Worm (Caenorhabditis elegans): ENCODE data around the gene C25F6.1.
A peak's percentile ranks its signal among the peaks of the same experiment; 100 is the strongest.

Gene C25F6.1

DNA sequence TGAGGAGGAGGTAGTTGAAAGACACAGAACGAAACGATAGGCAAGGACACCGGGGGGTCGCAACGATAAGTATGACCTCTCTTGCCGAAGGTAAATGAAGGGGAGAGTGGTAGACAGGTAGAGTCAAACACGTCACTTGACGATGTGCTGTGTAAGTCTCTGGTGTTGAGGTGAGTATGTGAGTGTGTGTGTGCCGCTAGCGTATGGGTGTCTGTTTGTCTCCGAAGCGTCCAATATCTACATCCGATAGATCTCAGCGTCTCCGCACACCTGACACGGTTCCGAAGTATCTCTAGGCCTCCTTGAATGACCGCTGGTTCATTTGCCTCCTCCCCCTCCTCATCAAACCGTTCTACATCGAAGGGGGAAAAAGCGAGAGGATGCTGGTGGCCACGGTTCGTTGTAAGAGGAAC, 11.1 kb upstream of the C25F6.1 start (continued):
- TF ChIP-seq ztf-28 (GFP tag; IDR thresholded peaks at IDR 0.05) (no peak), sea-2 (GFP tag; IDR thresholded peaks at IDR 0.05) (no peak), ztf-22 (GFP tag; optimal IDR thresholded peaks at IDR 0.05) (no peak), C06A6.2 (GFP tag; conservative IDR thresholded peaks at IDR 0.05) (no peak; the same call in 1 of the 2 replicates), F55B11.4 (tag; optimal IDR thresholded peaks at IDR 0.05; ENCODE audit: borderline replicate concordance, insufficient read depth) (no peak), lir-1 (GFP tag; conservative IDR thresholded peaks at IDR 0.05) (no peak), ceh-27 (GFP tag; optimal IDR thresholded peaks at IDR 0.05) (peak; percentile 75), attf-3 (GFP tag; conservative IDR thresholded peaks at IDR 0.05) (no peak), somi-1 (GFP tag; optimal IDR thresholded peaks at IDR 0.05) (no peak), ets-4 (GFP tag; optimal IDR thresholded peaks at IDR 0.05) (no peak), die-1 (tag; optimal IDR thresholded peaks at IDR 0.05) (peak; percentile 4), F39B2.1 (GFP tag; IDR thresholded peaks at IDR 0.05) (no peak), mel-28 (tag; optimal IDR thresholded peaks at IDR 0.05; ENCODE audit: borderline replicate concordance) (no peak), egl-18 (GFP tag; IDR thresholded peaks at IDR 0.05) (no peak), Y53F4B.3 (GFP tag; IDR thresholded peaks at IDR 0.05) (no peak), lin-35 (GFP tag; optimal IDR thresholded peaks at IDR 0.05) (no peak), B0035.1 (tag; optimal IDR thresholded peaks at IDR 0.05) (no peak), mxl-1 (tag; optimal IDR thresholded peaks at IDR 0.05) (no peak), tbp1 (GFP tag; optimal IDR thresholded peaks at IDR 0.05) (peak; percentile 14), sptf-2 (GFP tag; optimal IDR thresholded peaks at IDR 0.05) (no peak), repo-1 (tag; optimal IDR thresholded peaks at IDR 0.05) (peak; percentile 18), K11D2.4 (GFP tag; IDR thresholded peaks at IDR 0.05) (no peak), B0336.3 (GFP tag; IDR thresholded peaks at IDR 0.05) (peak; percentile 41; the same call in 1 of the 2 replicates), efl-1 (GFP tag; optimal IDR thresholded peaks at IDR 0.05) (no peak), zfh-2 (GFP tag; conservative IDR thresholded peaks at IDR 0.05) (peak; percentile 88), dox-1 (GFP tag; IDR thresholded peaks at IDR 0.05) (peak; percentile 72; the same call in 1 of the 2 replicates), aptf-2 (GFP tag; conservative IDR thresholded peaks at IDR 0.05) (no peak), bed-1 (GFP tag; IDR thresholded peaks at IDR 0.05) (no peak), rcor-1 (GFP tag; IDR thresholded peaks at IDR 0.05) (peak; percentile 41; the same call in 1 of the 2 replicates), ztf-18 (tag; optimal IDR thresholded peaks at IDR 0.05) (no peak), atf-7 (tag; optimal IDR thresholded peaks at IDR 0.05) (peak; percentile 34), lsy-27 (tag; optimal IDR thresholded peaks at IDR 0.05; ENCODE audit: borderline replicate concordance, insufficient read depth) (no peak), F57A8.1 (GFP tag; optimal IDR thresholded peaks at IDR 0.05) (no peak), attf-6 (GFP tag; IDR thresholded peaks at IDR 0.05) (no peak), nhr-27 (tag; optimal IDR thresholded peaks at IDR 0.05) (no peak), nfyb-1 (GFP tag; IDR thresholded peaks at IDR 0.05) (0 out of 2 replicates have a peak, but pooled peaks have one; percentile 48), aptf-3 (GFP tag; IDR thresholded peaks at IDR 0.05) (no peak), ceh-79 (tag; optimal IDR thresholded peaks at IDR 0.05) (no peak), Y95B8A.8 (GFP tag; IDR thresholded peaks at IDR 0.05) (no peak), ama-1 (optimal IDR thresholded peaks at IDR 0.05) (no peak), ama-1 (GFP tag; optimal IDR thresholded peaks at IDR 0.05) (no peak), rec-8 (tag; optimal IDR thresholded peaks at IDR 0.05) (no peak), ZK185.1 (tag; optimal IDR thresholded peaks at IDR 0.05; ENCODE audit: poor library complexity, severe bottlenecking) (peak; percentile 9), ceh-58 (GFP tag; IDR thresholded peaks at IDR 0.05) (no peak), F22D6.2 (tag; optimal IDR thresholded peaks at IDR 0.05) (no peak), lag-1 (GFP tag; IDR thresholded peaks at IDR 0.05) (no peak), lin-26 (GFP tag; IDR thresholded peaks at IDR 0.05) (no peak), ekl-4 (GFP tag; IDR thresholded peaks at IDR 0.05) (peak; percentile 61; the same call in 1 of the 2 replicates), egl-44 (GFP tag; IDR thresholded peaks at IDR 0.05) (no peak)

Data from whole organism, young adult.